Worm (Caenorhabditis elegans): ENCODE results near the gene T13C2.7.

- TF ChIP-seq ztf-29 (GFP tag; IDR thresholded peaks at IDR 0.05) (no peak), cog-1 (tag; optimal IDR thresholded peaks at IDR 0.05) (no peak), med-1 (GFP tag; optimal IDR thresholded peaks at IDR 0.05; ENCODE audit: insufficient read depth) (no peak), flt-1 (GFP tag; IDR thresholded peaks at IDR 0.05) (no peak), T22C8.4 (GFP tag; IDR thresholded peaks at IDR 0.05) (no peak)
Observed at ce11 chrII:6770030-6770429, 9.2 kb upstream of the T13C2.7 start.

Measured in whole organism, midembryonic.